Worm (Caenorhabditis elegans) whole organism, L3 larva: ENCODE measurements around the gene R10F2.6.
"Not testable (repeated sequence)": the region's sequence is repeated elsewhere in the genome, so short reads cannot be mapped to it uniquely, and the experiment has no call there.

Experiments used
- ama-1 ChIP-seq: fragments of 150-350 bp; optimal IDR thresholded peaks from 2 replicates; lab custom pipeline; 2018
- ceh-16 ChIP-seq: sonication (generic microtip); optimal IDR thresholded peaks from 2 replicates; lab custom pipeline; 2017; ENCODE audit warnings: missing biosample characterization, missing genetic modification characterization
- ceh-82 ChIP-seq: fragments of 150-350 bp; optimal IDR thresholded peaks from 2 replicates; lab custom pipeline; 2014; ENCODE audit warnings: missing biosample characterization, missing genetic modification characterization
- egl-27 ChIP-seq: sonication (generic microtip); optimal IDR thresholded peaks from 4 replicates; lab custom pipeline; 2017; ENCODE audit warnings: missing biosample characterization, missing genetic modification reagents, missing genetic modification characterization
- egl-5 ChIP-seq: fragments of 150-350 bp; optimal IDR thresholded peaks from 2 replicates; lab custom pipeline; 2017; ENCODE audit warnings: missing biosample characterization, missing genetic modification reagents, missing genetic modification characterization, inconsistent platforms
- nhr-11 ChIP-seq: fragments of 150-350 bp; optimal IDR thresholded peaks from 2 replicates; lab custom pipeline; 2014; ENCODE audit warnings: missing biosample characterization, missing genetic modification characterization
- nhr-12 ChIP-seq: fragments of 150-350 bp; optimal IDR thresholded peaks from 2 replicates; lab custom pipeline; 2014; ENCODE audit warnings: missing biosample characterization, missing genetic modification characterization
- nhr-76 ChIP-seq: fragments of 150-350 bp; sonication (generic microtip); optimal IDR thresholded peaks from 5 replicates; lab custom pipeline; 2014; ENCODE audit warnings: missing biosample characterization, missing genetic modification characterization
- nhr-77 ChIP-seq: fragments of 150-350 bp; optimal IDR thresholded peaks from 2 replicates; lab custom pipeline; 2014; ENCODE audit warnings: missing biosample characterization, missing genetic modification characterization
- pqm-1 ChIP-seq: fragments of 150-350 bp; optimal IDR thresholded peaks from 2 replicates; lab custom pipeline; 2017; ENCODE audit warnings: missing biosample characterization, missing genetic modification characterization, inconsistent platforms
- skn-1 ChIP-seq: fragments of 150-350 bp; optimal IDR thresholded peaks from 2 replicates; lab custom pipeline; 2014; ENCODE audit warnings: missing biosample characterization, missing genetic modification characterization
- snpc-4 ChIP-seq: fragments of 150-350 bp; optimal IDR thresholded peaks from 2 replicates; lab custom pipeline; 2014; ENCODE audit warnings: missing biosample characterization, missing genetic modification characterization
- unc-62 ChIP-seq: fragments of 150-350 bp; sonication (generic microtip); optimal IDR thresholded peaks from 4 replicates; lab custom pipeline; 2014; ENCODE audit warnings: missing biosample characterization, missing genetic modification reagents, missing genetic modification characterization
- ztf-11 ChIP-seq: fragments of 150-350 bp; optimal IDR thresholded peaks from 2 replicates; lab custom pipeline; 2014; ENCODE audit warnings: missing biosample characterization, missing genetic modification characterization

- TF ChIP-seq egl-5 (tag; lab: Kevin White, UChicago); egl-27 (tag; lab: Kevin White, UChicago); pqm-1 (tag; lab: Kevin White, UChicago); ceh-16 (tag; lab: Kevin White, UChicago); unc-62; nhr-12 (tag; lab: Kevin White, UChicago); nhr-77 (tag; lab: Kevin White, UChicago); ztf-11 (tag; lab: Kevin White, UChicago); nhr-11; ceh-82; skn-1 (tag; lab: Kevin White, UChicago); snpc-4 (tag; lab: Kevin White, UChicago); nhr-76 (tag; lab: Kevin White, UChicago); ama-1 (lab: Kevin White, UChicago): not testable (repeated sequence)
Measured at ce11 chrIII:2960740-2961361, 17.0 kb upstream of the R10F2.6 start.
